Worm (Caenorhabditis elegans): ENCODE measurements around the gene gcy-20.

Gene gcy-20

ce11 chrV:16256395-16256794 is 2.8 kb upstream of the gcy-20 start, which contains the start of gene bgnt-1.3:
bgnt-1.3 (minus strand) TSS chrV:16256495.
- TF ChIP-seq sea-1 (GFP tag; conservative IDR thresholded peaks at IDR 0.05) = no peak
- TF ChIP-seq hmbx-1 (tag; optimal IDR thresholded peaks at IDR 0.05) = no peak
- TF ChIP-seq scrt-1 (GFP tag; IDR thresholded peaks at IDR 0.05) = no peak
- TF ChIP-seq flt-1 (GFP tag; IDR thresholded peaks at IDR 0.05) = no peak
- no peak for TF ChIP-seq ama-1 (optimal IDR thresholded peaks at IDR 0.05)
- TF ChIP-seq tra-4 (tag; optimal IDR thresholded peaks at IDR 0.05) = no peak
- no peak for TF ChIP-seq aly-1 (tag; optimal IDR thresholded peaks at IDR 0.05)
- TF ChIP-seq pes-1 (GFP tag; IDR thresholded peaks at IDR 0.05) = no peak
- TF ChIP-seq ceh-36 (tag; optimal IDR thresholded peaks at IDR 0.05) = no peak
- TF ChIP-seq hmg-4 (GFP tag; optimal IDR thresholded peaks at IDR 0.05) = no peak
- TF ChIP-seq tbx-37 (GFP tag; conservative IDR thresholded peaks at IDR 0.05) = no peak
- no peak for TF ChIP-seq F13C5.2 (tag; optimal IDR thresholded peaks at IDR 0.05)
- no peak for TF ChIP-seq ceh-13 (GFP tag; optimal IDR thresholded peaks at IDR 0.05)
- TF ChIP-seq tbx-11 (GFP tag; IDR thresholded peaks at IDR 0.05) = no peak

DNA sequence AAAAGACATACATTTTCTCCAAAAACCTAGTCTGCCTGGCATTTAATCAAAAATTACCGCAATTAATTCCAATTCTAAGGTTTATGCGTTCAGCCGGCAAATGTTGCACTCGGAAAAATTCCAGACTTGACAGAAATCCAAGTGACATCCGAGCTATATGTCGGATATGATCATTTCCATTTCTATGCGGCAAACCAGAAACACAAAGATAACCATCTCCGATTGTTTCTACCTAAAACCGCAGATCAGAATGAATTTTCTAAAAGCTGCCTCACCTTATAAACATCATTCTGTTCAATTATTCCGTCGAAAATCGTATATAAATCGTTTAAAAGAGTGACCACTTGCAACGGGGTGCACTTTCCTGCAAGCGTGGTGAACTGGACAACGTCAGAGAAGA is 4.5 kb downstream of the gcy-20 start:
- TF ChIP-seq ceh-36 (tag; optimal IDR thresholded peaks at IDR 0.05) (no peak), tra-4 (tag; optimal IDR thresholded peaks at IDR 0.05) (no peak), ceh-13 (GFP tag; optimal IDR thresholded peaks at IDR 0.05) (no peak), ets-7 (tag; optimal IDR thresholded peaks at IDR 0.05) (no peak)

DNA sequence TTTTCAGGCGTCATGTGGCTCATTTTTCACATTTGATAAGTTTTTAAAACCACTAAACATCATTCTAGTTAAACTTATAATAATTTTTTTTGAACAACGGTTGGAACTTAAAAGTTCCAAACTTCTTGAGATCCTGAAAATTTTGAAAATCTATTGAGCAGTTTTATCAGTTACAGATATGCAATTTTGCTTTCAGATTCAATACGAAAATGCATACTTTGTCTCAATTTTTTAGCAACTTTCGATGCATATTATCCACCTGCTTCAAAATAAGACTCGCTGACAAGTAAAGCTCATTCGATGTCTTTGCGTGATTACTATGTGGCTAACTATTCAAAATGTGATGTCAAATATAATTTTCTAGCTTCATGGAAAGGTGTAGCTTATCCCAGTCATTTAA is 7.0 kb downstream of the gcy-20 start, which contains the start of gene srh-95:
Gene srh-95, plus strand, starts transcription at position 301 of the 400 bp plus-strand sequence.
- TF ChIP-seq ceh-36 (tag; optimal IDR thresholded peaks at IDR 0.05) (no peak), tra-4 (tag; optimal IDR thresholded peaks at IDR 0.05) (no peak), hmg-4 (GFP tag; optimal IDR thresholded peaks at IDR 0.05) (no peak), sea-1 (GFP tag; conservative IDR thresholded peaks at IDR 0.05) (no peak), tbx-37 (GFP tag; conservative IDR thresholded peaks at IDR 0.05) (no peak), ets-7 (tag; optimal IDR thresholded peaks at IDR 0.05) (no peak), ama-1 (optimal IDR thresholded peaks at IDR 0.05) (no peak), tbx-11 (GFP tag; IDR thresholded peaks at IDR 0.05) (no peak)

DNA sequence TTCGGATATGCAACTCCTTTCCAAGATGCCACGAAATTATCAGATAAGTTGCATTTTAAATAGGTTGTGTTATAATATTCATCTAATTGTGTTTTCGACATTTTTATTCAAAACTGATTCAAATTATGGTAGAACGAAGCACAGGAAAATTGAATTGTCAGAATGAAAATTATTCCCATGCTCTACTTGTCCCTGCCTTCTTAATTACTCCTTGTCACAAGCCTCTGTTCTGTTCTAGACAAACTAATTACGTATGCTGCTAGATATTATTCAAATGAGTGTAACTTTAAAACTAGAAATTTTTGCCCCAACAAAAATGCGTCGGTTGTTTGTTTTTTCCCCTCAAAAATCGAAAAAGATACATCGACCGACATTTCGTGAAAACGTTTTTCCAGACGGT is 9.5 kb downstream of the gcy-20 start, which contains the start of gene srh-104:
Gene srh-104, minus strand, starts transcription at position 101 of the 400 bp plus-strand sequence.
- TF ChIP-seq ceh-36 (tag; optimal IDR thresholded peaks at IDR 0.05) (no peak), ama-1 (optimal IDR thresholded peaks at IDR 0.05) (no peak), hmg-4 (GFP tag; optimal IDR thresholded peaks at IDR 0.05) (no peak), ceh-13 (GFP tag; optimal IDR thresholded peaks at IDR 0.05) (no peak), aly-1 (tag; optimal IDR thresholded peaks at IDR 0.05) (no peak), hnd-1 (tag; optimal IDR thresholded peaks at IDR 0.05) (no peak), flt-1 (GFP tag; IDR thresholded peaks at IDR 0.05) (no peak), scrt-1 (GFP tag; IDR thresholded peaks at IDR 0.05) (no peak), tbx-11 (GFP tag; IDR thresholded peaks at IDR 0.05) (no peak), B0310.2 (tag; optimal IDR thresholded peaks at IDR 0.05) (no peak), hmbx-1 (tag; optimal IDR thresholded peaks at IDR 0.05) (no peak), ets-7 (tag; optimal IDR thresholded peaks at IDR 0.05) (no peak)

ce11 chrV:16237223-16237622 is 16.4 kb downstream of the gcy-20 start, which contains the start of gene F21H7.5:
F21H7.5 (plus strand) TSS chrV:16237523.
- TF ChIP-seq ceh-13 (GFP tag; optimal IDR thresholded peaks at IDR 0.05) (no peak), ama-1 (optimal IDR thresholded peaks at IDR 0.05) (no peak), ets-7 (tag; optimal IDR thresholded peaks at IDR 0.05) (no peak), aly-1 (tag; optimal IDR thresholded peaks at IDR 0.05) (no peak), hmg-4 (GFP tag; optimal IDR thresholded peaks at IDR 0.05) (no peak), B0310.2 (tag; optimal IDR thresholded peaks at IDR 0.05) (no peak), hnd-1 (tag; optimal IDR thresholded peaks at IDR 0.05) (no peak), scrt-1 (GFP tag; IDR thresholded peaks at IDR 0.05) (no peak), pes-1 (GFP tag; IDR thresholded peaks at IDR 0.05) (no peak), ceh-36 (tag; optimal IDR thresholded peaks at IDR 0.05) (no peak), tbx-11 (GFP tag; IDR thresholded peaks at IDR 0.05) (no peak), hmbx-1 (tag; optimal IDR thresholded peaks at IDR 0.05) (no peak), F13C5.2 (tag; optimal IDR thresholded peaks at IDR 0.05) (no peak), tbx-37 (GFP tag; conservative IDR thresholded peaks at IDR 0.05) (no peak)

- TF ChIP-seq sea-1 (GFP tag; conservative IDR thresholded peaks at IDR 0.05) (no peak), B0310.2 (tag; optimal IDR thresholded peaks at IDR 0.05) (no peak), ceh-36 (tag; optimal IDR thresholded peaks at IDR 0.05) (no peak), ceh-13 (GFP tag; optimal IDR thresholded peaks at IDR 0.05) (no peak), aly-1 (tag; optimal IDR thresholded peaks at IDR 0.05) (no peak), tbx-37 (GFP tag; conservative IDR thresholded peaks at IDR 0.05) (no peak), hmg-4 (GFP tag; optimal IDR thresholded peaks at IDR 0.05) (no peak), pes-1 (GFP tag; IDR thresholded peaks at IDR 0.05) (no peak), ets-7 (tag; optimal IDR thresholded peaks at IDR 0.05) (no peak), tbx-11 (GFP tag; IDR thresholded peaks at IDR 0.05) (no peak), hnd-1 (tag; optimal IDR thresholded peaks at IDR 0.05) (no peak), flt-1 (GFP tag; IDR thresholded peaks at IDR 0.05) (no peak)
Measured at ce11 chrV:16235647-16236046, 17.9 kb downstream of the gcy-20 start, which contains the start of gene srh-98. srh-98 (minus strand) TSS chrV:16235747.

- TF ChIP-seq tbx-11 (GFP tag; IDR thresholded peaks at IDR 0.05) (no peak), aly-1 (tag; optimal IDR thresholded peaks at IDR 0.05) (no peak), ceh-36 (tag; optimal IDR thresholded peaks at IDR 0.05) (no peak), B0310.2 (tag; optimal IDR thresholded peaks at IDR 0.05) (no peak), scrt-1 (GFP tag; IDR thresholded peaks at IDR 0.05) (no peak), flt-1 (GFP tag; IDR thresholded peaks at IDR 0.05) (no peak), hmbx-1 (tag; optimal IDR thresholded peaks at IDR 0.05) (no peak), tbx-37 (GFP tag; conservative IDR thresholded peaks at IDR 0.05) (no peak), pes-1 (GFP tag; IDR thresholded peaks at IDR 0.05) (no peak)
Measured at ce11 chrV:16235135-16235534, 18.5 kb downstream of the gcy-20 start, which contains the start of gene F21H7.3. F21H7.3 (minus strand) TSS chrV:16235235.

DNA sequence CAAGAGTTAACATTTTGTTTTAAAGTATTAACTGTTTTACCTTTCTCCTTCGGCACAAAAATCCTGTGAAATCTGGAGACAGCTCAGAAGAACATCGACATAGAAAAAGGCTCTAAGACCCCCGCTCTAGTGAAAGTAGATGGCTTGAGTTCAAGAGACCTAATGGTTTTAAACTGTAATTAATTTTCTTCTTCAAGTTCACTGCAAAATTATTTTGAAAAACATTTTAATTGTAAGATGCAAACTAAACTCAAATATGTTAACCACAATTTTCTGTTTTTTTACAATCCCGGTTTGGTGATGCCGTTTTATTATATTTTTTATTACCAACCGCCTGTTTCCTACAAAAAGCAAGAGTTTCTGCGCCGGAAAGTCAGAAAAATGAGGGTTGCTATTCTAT is 20.0 kb downstream of the gcy-20 start, which contains the start of gene clec-233:
Gene clec-233, plus strand, starts transcription at position 301 of the 400 bp plus-strand sequence.
- TF ChIP-seq hmg-4 (GFP tag; optimal IDR thresholded peaks at IDR 0.05) (no peak), B0310.2 (tag; optimal IDR thresholded peaks at IDR 0.05) (no peak), F13C5.2 (tag; optimal IDR thresholded peaks at IDR 0.05) (no peak), tra-4 (tag; optimal IDR thresholded peaks at IDR 0.05) (no peak), hmbx-1 (tag; optimal IDR thresholded peaks at IDR 0.05) (no peak), tbx-11 (GFP tag; IDR thresholded peaks at IDR 0.05) (no peak), tbx-37 (GFP tag; conservative IDR thresholded peaks at IDR 0.05) (no peak), ceh-36 (tag; optimal IDR thresholded peaks at IDR 0.05) (no peak), hnd-1 (tag; optimal IDR thresholded peaks at IDR 0.05) (no peak), pes-1 (GFP tag; IDR thresholded peaks at IDR 0.05) (no peak), ets-7 (tag; optimal IDR thresholded peaks at IDR 0.05) (no peak), scrt-1 (GFP tag; IDR thresholded peaks at IDR 0.05) (no peak)

Data from whole organism, early embryonic.